Worm (Caenorhabditis elegans) whole organism, young adult: ENCODE data around the gene C23H4.8.

Experiments used
- F33H1.4 ChIP-seq: fragments of 200-800 bp; sonication (Bioruptor generic); IDR thresholded peaks from 2 replicates; pipeline ENCODE4 v1.3.6; 2022; ENCODE audit warnings: missing genetic modification reagents, missing genetic modification characterization, missing compliant biosample characterization
- F39B2.1 ChIP-seq: fragments of 200-800 bp; sonication (Bioruptor generic); IDR thresholded peaks from 2 replicates; pipeline ENCODE4 v1.3.6; 2022; ENCODE audit warnings: missing genetic modification reagents, missing genetic modification characterization, missing compliant biosample characterization
- F52B5.7 ChIP-seq: sonication (generic microtip); optimal IDR thresholded peaks from 2 replicates; lab custom pipeline; 2016; ENCODE audit warnings: mild to moderate bottlenecking, missing genetic modification characterization, missing compliant biosample characterization
- F57C9.4 ChIP-seq: sonication (generic microtip); optimal IDR thresholded peaks from 2 replicates; lab custom pipeline; 2017; ENCODE audit warnings: mild to moderate bottlenecking, missing genetic modification characterization, missing compliant biosample characterization
- Y53G8AR.9 ChIP-seq: fragments of 200-800 bp; sonication (Bioruptor generic); conservative IDR thresholded peaks from 2 replicates; pipeline ENCODE4 v1.3.6; 2022; ENCODE audit warnings: missing genetic modification reagents, missing genetic modification characterization, missing compliant biosample characterization
- Y79H2A.3 ChIP-seq: fragments of 200-800 bp; sonication (Bioruptor generic); conservative IDR thresholded peaks from 2 replicates; pipeline ENCODE4 v1.3.6; 2022; ENCODE audit warnings: missing genetic modification reagents, missing genetic modification characterization, missing compliant biosample characterization
- ZK185.1 ChIP-seq: sonication (generic microtip); optimal IDR thresholded peaks from 2 replicates; lab custom pipeline; 2016; ENCODE audit warnings: mild to moderate bottlenecking, missing genetic modification characterization, missing compliant biosample characterization; ENCODE audit not compliant: poor library complexity, severe bottlenecking
- ama-1 ChIP-seq, 3 experiments: fragments of 150-350 bp in 1 of 3; sonication (generic microtip) in 2 of 3; optimal IDR thresholded peaks; 2 replicates each; lab custom pipeline; 2014 to 2018; ENCODE audit warnings: missing biosample characterization in 2 of 3, missing genetic modification characterization in 2 of 3, missing genetic modification reagents in 2 of 3
- atf-7 ChIP-seq: sonication (generic microtip); optimal IDR thresholded peaks from 2 replicates; lab custom pipeline; 2017; ENCODE audit warnings: mild to moderate bottlenecking, missing genetic modification characterization, missing compliant biosample characterization
- cebp-1 ChIP-seq, 2 experiments: fragments of 200-800 bp in 1 of 2; sonication (Bioruptor generic) in 1 of 2; sonication (generic microtip) in 1 of 2; IDR thresholded peaks in 1 of 2; optimal IDR thresholded peaks in 1 of 2; 2 replicates each; pipeline versions ENCODE4 v1.3.6 to Lab custom; 2017 to 2022; ENCODE audit warnings: missing compliant biosample characterization in 2 of 2, missing genetic modification characterization in 2 of 2, mild to moderate bottlenecking in 1 of 2, missing genetic modification reagents in 1 of 2, moderate library complexity in 1 of 2
- cebp-2 ChIP-seq: fragments of 200-800 bp; sonication (Bioruptor generic); IDR thresholded peaks from 2 replicates; pipeline ENCODE4 v1.3.6; 2022; ENCODE audit warnings: missing genetic modification characterization, missing compliant biosample characterization
- ceh-91 ChIP-seq: fragments of 200-800 bp; sonication (Bioruptor generic); IDR thresholded peaks from 2 replicates; pipeline ENCODE4 v1.3.6; 2022; ENCODE audit warnings: missing genetic modification reagents, missing genetic modification characterization, missing compliant biosample characterization
- dpl-1 ChIP-seq: fragments of 150-350 bp; optimal IDR thresholded peaks from 2 replicates; lab custom pipeline; 2014; ENCODE audit warnings: missing biosample characterization, missing genetic modification reagents, missing genetic modification characterization
- let-526 ChIP-seq: fragments of 200-800 bp; sonication (Bioruptor generic); IDR thresholded peaks from 2 replicates; pipeline ENCODE4 v1.3.6; 2022; ENCODE audit warnings: missing genetic modification reagents, missing genetic modification characterization, missing compliant biosample characterization
- let-607 ChIP-seq, 2 experiments: fragments of 200-800 bp in 1 of 2; sonication (Bioruptor generic) in 1 of 2; sonication (generic microtip) in 1 of 2; optimal IDR thresholded peaks; 2 replicates each; lab custom pipeline; 2016 to 2018; ENCODE audit warnings: mild to moderate bottlenecking in 2 of 2, missing compliant biosample characterization in 2 of 2, missing genetic modification characterization in 2 of 2, moderate library complexity in 2 of 2, missing genotype in 1 of 2
- lin-26 ChIP-seq: fragments of 200-800 bp; sonication (Bioruptor generic); IDR thresholded peaks from 2 replicates; pipeline ENCODE4 v1.3.6; 2022; ENCODE audit warnings: missing genetic modification reagents, missing genetic modification characterization, missing compliant biosample characterization
- lin-40 ChIP-seq: sonication (generic microtip); optimal IDR thresholded peaks from 2 replicates; lab custom pipeline; 2016; ENCODE audit warnings: missing genetic modification characterization, mild to moderate bottlenecking, missing compliant biosample characterization, missing genotype, missing genetic modification reagents
- mes-4 ChIP-seq: sonication (generic microtip); optimal IDR thresholded peaks from 2 replicates; lab custom pipeline; 2016; ENCODE audit warnings: missing genotype, missing genetic modification characterization, missing compliant biosample characterization
- nfya-2 ChIP-seq: fragments of 200-800 bp; sonication (Bioruptor generic); IDR thresholded peaks from 2 replicates; pipeline ENCODE4 v1.3.6; 2022; ENCODE audit warnings: missing genetic modification reagents, missing genetic modification characterization, missing compliant biosample characterization
- nfyb-1 ChIP-seq: fragments of 200-800 bp; sonication (Bioruptor generic); IDR thresholded peaks from 2 replicates; pipeline ENCODE4 v1.3.6; 2022; ENCODE audit warnings: missing genetic modification reagents, missing genetic modification characterization, missing compliant biosample characterization
- nhr-179 ChIP-seq: sonication (generic microtip); optimal IDR thresholded peaks from 2 replicates; lab custom pipeline; 2016; ENCODE audit warnings: mild to moderate bottlenecking, missing genetic modification characterization, missing compliant biosample characterization
- nhr-80 ChIP-seq: sonication (generic microtip); optimal IDR thresholded peaks from 2 replicates; lab custom pipeline; 2016; ENCODE audit warnings: missing genetic modification characterization, missing compliant biosample characterization
- pbrm-1 ChIP-seq: fragments of 200-800 bp; sonication (Bioruptor generic); IDR thresholded peaks from 2 replicates; pipeline ENCODE4 v1.3.6; 2022; ENCODE audit warnings: missing genetic modification reagents, missing genetic modification characterization, missing compliant biosample characterization
- repo-1 ChIP-seq: sonication (generic microtip); optimal IDR thresholded peaks from 2 replicates; lab custom pipeline; 2017; ENCODE audit warnings: mild to moderate bottlenecking, missing genetic modification characterization, missing compliant biosample characterization
- snpc-4 ChIP-seq, 5 experiments: fragments of 150-350 bp in 1 of 5; sonication (generic microtip) in 4 of 5; optimal IDR thresholded peaks; 2 replicates each; lab custom pipeline; 2014 to 2018; ENCODE audit warnings: missing genetic modification characterization in 5 of 5, missing biosample characterization in 3 of 5, antibody characterized with exemption in 2 of 5, mild to moderate bottlenecking in 2 of 5, missing compliant biosample characterization in 2 of 5, missing genotype in 2 of 5, moderate library complexity in 2 of 5, missing genetic modification reagents in 1 of 5
- unc-130 ChIP-seq: sonication (generic microtip); optimal IDR thresholded peaks from 2 replicates; lab custom pipeline; 2016; ENCODE audit warnings: missing genetic modification reagents, missing genetic modification characterization, missing compliant biosample characterization
- unc-62 ChIP-seq: fragments of 150-350 bp; optimal IDR thresholded peaks from 2 replicates; lab custom pipeline; 2014; ENCODE audit warnings: missing biosample characterization, missing genetic modification reagents, missing genetic modification characterization

Gene C23H4.8

ce11 chrX:12221817-12222216 lies 4.8 kb downstream of the C23H4.8 start, which contains the start of gene cest-9.2:
Gene cest-9.2, plus strand, starts transcription at chrX:12222117.
- no peak for TF ChIP-seq lin-40 (tag; lab: Kevin White, UChicago)
- no peak for TF ChIP-seq Y53G8AR.9 (GFP tag; lab: Robert Waterston, UW)
- no peak for TF ChIP-seq ZK185.1 (tag; lab: Kevin White, UChicago)
- TF ChIP-seq let-607 (tag; optimal IDR thresholded peaks at IDR 0.05; lab: Kevin White, UChicago), result no peak
- TF ChIP-seq nhr-179 (tag; lab: Kevin White, UChicago), result no peak
- no peak for TF ChIP-seq F57C9.4 (tag; lab: Kevin White, UChicago)
- TF ChIP-seq, all 124 proteins: peak for 0

DNA sequence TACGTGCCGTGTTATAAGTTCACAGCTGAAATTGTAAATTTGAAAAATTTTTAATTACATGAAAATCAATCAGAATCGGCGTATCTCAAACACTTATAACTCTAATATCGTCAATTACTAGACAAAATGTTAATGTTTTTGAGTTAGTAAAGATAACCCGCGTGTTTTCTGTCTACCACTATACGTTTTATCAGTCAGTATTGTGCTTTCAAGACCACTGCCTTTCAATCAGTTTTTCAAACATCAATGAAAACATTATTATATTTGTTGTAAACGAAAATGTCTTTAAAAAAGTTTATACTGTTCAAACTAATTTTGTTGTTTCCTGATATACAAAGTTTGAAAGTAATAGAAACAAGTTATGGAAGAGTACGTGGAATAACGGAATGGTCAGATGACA lies 5.7 kb downstream of the C23H4.8 start:
- TF ChIP-seq nhr-80 (tag; lab: Kevin White, UChicago) (peak; percentile 38), Y79H2A.3 (GFP tag; lab: Robert Waterston, UW) (no peak)

ce11 chrX:12225970-12226369 lies 8.9 kb downstream of the C23H4.8 start, which contains the start of gene cest-9.1:
Gene cest-9.1, plus strand, starts transcription at chrX:12226182.
- TF ChIP-seq nhr-80 (tag; lab: Kevin White, UChicago) (peak; percentile 10), let-526 (GFP tag; lab: Robert Waterston, UW) (no peak)

- TF ChIP-seq snpc-4 (GFP tag; optimal IDR thresholded peaks at IDR 0.05; lab: Kevin White, UChicago) (no peak), snpc-4 (tag; optimal IDR thresholded peaks at IDR 0.05; lab: Kevin White, UChicago) (peak in 2 of 4 experiments; percentile 79 to 83), F52B5.7 (no peak), cebp-2 (GFP tag; lab: Robert Waterston, UW) (no peak)
These were observed 10.1 kb downstream of the C23H4.8 start for ce11 chrX:12227130-12227529.

DNA sequence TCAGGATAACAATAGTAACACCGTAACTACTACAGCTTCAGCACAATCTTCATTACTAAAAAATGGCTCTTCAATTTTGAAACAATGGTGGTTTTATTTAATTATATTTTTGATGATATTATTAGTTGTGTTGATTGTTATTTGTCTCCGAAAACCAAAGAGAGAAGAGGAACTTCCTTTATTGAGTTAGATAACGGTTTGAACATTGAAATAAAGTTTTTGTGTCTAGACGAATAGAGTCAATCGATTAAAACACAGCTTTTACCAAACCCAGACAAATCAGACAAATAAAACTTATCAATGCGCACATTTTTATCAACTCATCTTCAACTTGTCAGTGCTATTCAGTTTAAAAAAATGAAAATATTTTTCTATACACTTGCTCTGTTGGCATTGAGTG lies 12.6 kb downstream of the C23H4.8 start, which contains the start of gene cest-7:
cest-7 (plus strand) TSS at position 301 of the 400 bp plus-strand sequence.
- TF ChIP-seq lin-26 (GFP tag; lab: Robert Waterston, UW) (no peak), repo-1 (no peak), unc-130 (no peak), dpl-1 (no peak)
- TF ChIP-seq, all 124 proteins: peak for 0

DNA sequence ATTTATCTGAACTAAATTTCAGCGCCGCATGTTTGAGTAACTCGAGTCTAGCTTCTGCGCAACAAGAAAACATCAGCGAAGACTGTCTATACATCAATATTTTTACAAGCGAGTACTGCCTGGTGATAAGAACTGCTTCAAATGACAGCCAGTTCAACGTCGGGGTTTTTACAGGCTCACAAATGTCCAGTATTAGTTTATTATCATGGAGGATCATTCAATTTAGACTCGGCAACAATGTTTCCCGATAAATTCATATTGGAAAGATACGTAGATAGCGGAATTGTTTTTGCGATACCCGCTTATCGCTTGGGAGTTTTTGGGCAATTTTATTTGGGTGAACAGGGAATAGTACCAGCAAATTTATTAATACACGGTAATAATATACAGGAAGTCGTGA lies 13.3 kb downstream of the C23H4.8 start:
- TF ChIP-seq nfyb-1 (GFP tag; lab: Robert Waterston, UW) (0 out of 2 replicates have a peak, but pooled peaks have one; percentile 34), nhr-80 (tag; lab: Kevin White, UChicago) (peak; percentile 83), mes-4 (tag; lab: Kevin White, UChicago) (no peak), let-607 (tag; optimal IDR thresholded peaks at IDR 0.05; lab: Kevin White, UChicago) (peak in 1 of 2 experiments; percentile 10), F39B2.1 (GFP tag; lab: Robert Waterston, UW) (no peak), nfya-2 (GFP tag; lab: Robert Waterston, UW) (no peak), atf-7 (tag; lab: Kevin White, UChicago) (no peak), F33H1.4 (GFP tag; lab: Robert Waterston, UW) (no peak), Y53G8AR.9 (GFP tag; lab: Robert Waterston, UW) (no peak)

DNA sequence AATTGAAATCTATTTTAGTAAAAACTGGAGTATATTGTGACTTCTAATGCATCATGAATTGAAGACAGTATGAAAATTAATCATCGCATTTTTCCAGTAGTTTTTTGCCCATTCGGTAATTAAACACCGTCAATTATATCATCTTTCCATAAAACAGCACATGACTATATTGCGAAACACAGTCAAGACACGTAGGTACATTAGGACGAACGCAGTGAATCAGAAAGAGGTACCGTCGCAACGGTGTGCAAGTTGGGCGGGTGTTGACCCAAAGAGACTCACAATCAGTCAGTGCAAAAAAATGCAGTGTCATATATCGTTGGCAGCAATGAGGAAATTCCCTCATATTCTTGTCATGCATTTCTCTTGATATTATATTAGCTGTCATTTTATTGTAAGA lies 17.4 kb downstream of the C23H4.8 start:
- TF ChIP-seq unc-62 (GFP tag; lab: Kevin White, UChicago) (peak; percentile 30), nhr-80 (tag; lab: Kevin White, UChicago) (peak; percentile 68), ama-1 (optimal IDR thresholded peaks at IDR 0.05; lab: Kevin White, UChicago) (no peak), ama-1 (GFP tag; optimal IDR thresholded peaks at IDR 0.05; lab: Kevin White, UChicago) (no peak), ceh-91 (GFP tag; lab: Robert Waterston, UW) (no peak), cebp-1 (GFP tag; IDR thresholded peaks at IDR 0.05; lab: Robert Waterston, UW) (peak; percentile 89), cebp-1 (tag; optimal IDR thresholded peaks at IDR 0.05; lab: Kevin White, UChicago) (peak; percentile 93), let-526 (GFP tag; lab: Robert Waterston, UW) (no peak), pbrm-1 (GFP tag; lab: Robert Waterston, UW) (no peak)
- TF ChIP-seq, all 124 proteins: peak for 3
